Worm (Caenorhabditis elegans) whole organism, midembryonic: ENCODE measurements around the gene cdkr-3.

Experiments used
- T22C8.4 ChIP-seq: fragments of 200-800 bp; sonication (Bioruptor generic); IDR thresholded peaks from 2 replicates; pipeline ENCODE4 v1.3.6; 2022; ENCODE audit warnings: missing genetic modification characterization, missing compliant biosample characterization
- cog-1 ChIP-seq: sonication (generic microtip); optimal IDR thresholded peaks from 2 replicates; lab custom pipeline; 2016; ENCODE audit warnings: missing genetic modification characterization, missing compliant biosample characterization
- flt-1 ChIP-seq: fragments of 200-800 bp; sonication (Bioruptor generic); IDR thresholded peaks from 2 replicates; pipeline ENCODE4 v1.3.6; 2022; ENCODE audit warnings: missing genetic modification characterization, missing compliant biosample characterization
- klf-2 ChIP-seq: fragments of 200-800 bp; sonication (Bioruptor generic); conservative IDR thresholded peaks from 2 replicates; pipeline ENCODE4 v1.3.6; 2022; ENCODE audit warnings: missing genetic modification reagents, missing genetic modification characterization, missing compliant biosample characterization
- med-1 ChIP-seq: sonication (generic microtip); optimal IDR thresholded peaks from 2 replicates; lab custom pipeline; 2017; ENCODE audit warnings: missing genetic modification characterization, mild to moderate bottlenecking, missing compliant biosample characterization, antibody characterized with exemption, missing genetic modification reagents; ENCODE audit not compliant: insufficient read depth
- ref-1 ChIP-seq: fragments of 200-800 bp; sonication (Bioruptor generic); conservative IDR thresholded peaks from 2 replicates; pipeline ENCODE4 v1.3.6; 2022; ENCODE audit warnings: missing genetic modification reagents, missing genetic modification characterization, missing compliant biosample characterization
- tab-1 ChIP-seq: fragments of 200-800 bp; sonication (Bioruptor generic); IDR thresholded peaks from 2 replicates; pipeline ENCODE4 v1.3.6; 2022; ENCODE audit warnings: missing genetic modification characterization, missing compliant biosample characterization
- ztf-23 ChIP-seq: fragments of 200-800 bp; sonication (Bioruptor generic); IDR thresholded peaks from 2 replicates; pipeline ENCODE4 v1.3.6; 2022; ENCODE audit warnings: missing genetic modification reagents, missing genetic modification characterization, missing compliant biosample characterization
- ztf-29 ChIP-seq: fragments of 200-800 bp; sonication (Bioruptor generic); IDR thresholded peaks from 2 replicates; pipeline ENCODE4 v1.3.6; 2022; ENCODE audit warnings: missing genetic modification reagents, missing genetic modification characterization, missing compliant biosample characterization

The cdkr-3 gene

DNA sequence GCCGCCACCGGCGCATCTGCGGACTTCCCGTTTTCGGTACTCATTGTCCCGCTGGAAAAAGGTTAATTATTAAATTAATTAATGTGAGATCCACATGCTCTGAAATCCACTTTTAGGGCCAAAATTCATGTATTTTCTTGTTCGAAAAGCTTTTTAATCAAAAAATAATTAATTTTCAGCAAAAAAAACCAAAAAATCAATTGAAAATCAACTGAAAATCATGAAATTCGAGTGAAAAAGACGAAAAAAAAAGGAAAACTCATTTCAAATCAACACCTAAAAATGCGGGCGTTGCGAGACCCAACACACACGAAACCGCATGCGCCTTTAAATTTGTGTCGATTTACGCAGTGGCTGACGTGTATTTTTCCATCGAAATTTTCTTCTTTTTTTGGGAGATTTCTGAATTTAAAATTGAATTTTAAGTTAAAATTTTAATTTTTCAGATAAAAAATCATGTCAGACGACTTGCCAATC is at the start of gene cdkr-3, which contains the start of gene prmt-1:
TSS of gene cdkr-3 (plus strand) at position 447 of the 477 bp plus-strand sequence.
TSS of gene prmt-1 (minus strand) at position 51 of the 477 bp plus-strand sequence.
- TF ChIP-seq cog-1 (tag; lab: Kevin White, UChicago) = no peak
- TF ChIP-seq tab-1 (GFP tag; lab: Robert Waterston, UW) = no peak
- TF ChIP-seq ref-1 (GFP tag; lab: Robert Waterston, UW) = no peak
- TF ChIP-seq ztf-23 = no peak
- TF ChIP-seq T22C8.4 = no peak
- no peak for TF ChIP-seq flt-1 (GFP tag; lab: Robert Waterston, UW)

DNA sequence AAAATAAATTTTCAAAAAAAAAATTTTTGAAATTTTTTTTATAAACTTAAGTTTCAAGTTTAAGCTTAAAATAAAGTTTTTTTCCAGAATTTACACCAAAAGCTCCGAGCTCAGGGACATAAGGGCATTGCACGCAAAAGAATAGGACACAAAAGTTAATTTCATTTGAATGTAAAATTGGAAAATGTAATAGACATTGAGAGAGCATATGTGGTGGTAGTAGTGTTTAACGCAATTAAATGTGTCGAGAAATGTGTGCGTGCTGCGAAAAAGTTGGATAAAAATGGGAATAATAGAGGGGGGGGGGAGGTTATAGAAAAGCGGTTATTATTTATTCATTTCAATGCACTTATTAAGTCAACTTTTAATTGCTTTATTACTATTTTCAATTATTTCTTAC is 49.3 kb upstream of the cdkr-3 start:
- no peak for TF ChIP-seq cog-1 (tag; lab: Kevin White, UChicago)
- TF ChIP-seq ref-1 (GFP tag; lab: Robert Waterston, UW) = no peak
- TF ChIP-seq med-1 = no peak
- no peak for TF ChIP-seq ztf-23
- TF ChIP-seq flt-1 (GFP tag; lab: Robert Waterston, UW) = no peak
- TF ChIP-seq ztf-29 (GFP tag; lab: Robert Waterston, UW) = no peak
- no peak for TF ChIP-seq klf-2 (GFP tag; lab: Robert Waterston, UW)
- TF ChIP-seq T22C8.4 = no peak
- no peak for TF ChIP-seq tab-1 (GFP tag; lab: Robert Waterston, UW)

ce11 chrV:20223725-20224124 is 46.2 kb upstream of the cdkr-3 start:
- TF ChIP-seq klf-2 (GFP tag; lab: Robert Waterston, UW) (no peak), cog-1 (tag; lab: Kevin White, UChicago) (no peak)

ce11 chrV:20225312-20225711 is 44.6 kb upstream of the cdkr-3 start:
- no peak for TF ChIP-seq ztf-23
- no peak for TF ChIP-seq T22C8.4
- no peak for TF ChIP-seq klf-2 (GFP tag; lab: Robert Waterston, UW)
- no peak for TF ChIP-seq ref-1 (GFP tag; lab: Robert Waterston, UW)

ce11 chrV:20233743-20234142 is 36.2 kb upstream of the cdkr-3 start, which contains the start of gene Y113G7B.15:
Gene Y113G7B.15 (minus strand): TSS chrV:20233843.
- no peak for TF ChIP-seq tab-1 (GFP tag; lab: Robert Waterston, UW)
- no peak for TF ChIP-seq cog-1 (tag; lab: Kevin White, UChicago)
- TF ChIP-seq ref-1 (GFP tag; lab: Robert Waterston, UW) = no peak
- TF ChIP-seq ztf-29 (GFP tag; lab: Robert Waterston, UW) = no peak
- TF ChIP-seq flt-1 (GFP tag; lab: Robert Waterston, UW) = no peak
- no peak for TF ChIP-seq T22C8.4
- no peak for TF ChIP-seq klf-2 (GFP tag; lab: Robert Waterston, UW)
- no peak for TF ChIP-seq ztf-23
- no peak for TF ChIP-seq med-1

DNA sequence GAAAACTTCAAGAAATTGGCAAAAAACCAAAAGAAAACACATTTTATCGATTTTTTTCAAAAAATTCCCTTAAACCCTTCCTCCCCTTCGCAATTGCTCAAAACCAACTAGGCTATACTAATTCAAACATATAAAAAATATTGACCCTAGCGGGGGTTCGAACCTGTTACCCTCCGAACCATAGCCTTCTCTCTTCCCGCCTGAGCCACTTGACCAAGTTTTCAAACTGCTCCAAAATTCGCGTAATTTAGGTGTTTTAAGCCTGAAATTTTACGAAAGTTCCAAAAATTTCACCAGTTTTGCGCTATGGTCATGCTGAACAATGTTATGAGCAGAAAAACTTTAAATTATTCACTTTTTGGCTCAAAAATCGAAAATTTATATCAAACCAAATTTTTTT is 35.5 kb upstream of the cdkr-3 start:
- no peak for TF ChIP-seq tab-1 (GFP tag; lab: Robert Waterston, UW)
- TF ChIP-seq flt-1 (GFP tag; lab: Robert Waterston, UW) = 0 out of 2 replicates have a peak, but pooled peaks have one; percentile 4
- no peak for TF ChIP-seq med-1

DNA sequence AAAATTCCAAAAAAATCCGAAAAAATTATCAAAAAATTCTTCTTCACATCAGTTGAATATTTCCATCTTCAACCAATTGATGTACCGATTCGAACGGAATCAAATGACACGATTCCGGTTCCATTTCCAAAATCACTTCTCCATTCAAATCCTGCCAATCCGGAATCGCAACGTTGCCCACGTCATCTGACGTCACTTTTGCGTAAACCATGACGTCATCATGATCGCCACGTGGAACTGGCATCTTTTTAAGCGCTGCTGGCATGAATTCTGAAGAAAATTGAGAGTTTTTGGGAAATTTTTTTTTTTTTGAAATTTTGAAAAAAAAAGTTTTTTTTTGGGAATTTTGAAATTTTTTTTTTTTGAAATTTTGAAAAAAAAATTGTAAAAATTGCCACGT is 34.7 kb upstream of the cdkr-3 start:
- no peak for TF ChIP-seq cog-1 (tag; lab: Kevin White, UChicago)
- no peak for TF ChIP-seq tab-1 (GFP tag; lab: Robert Waterston, UW)
- no peak for TF ChIP-seq T22C8.4
- TF ChIP-seq klf-2 (GFP tag; lab: Robert Waterston, UW) = no peak
- TF ChIP-seq ztf-23 = no peak
- TF ChIP-seq med-1 = no peak
- no peak for TF ChIP-seq ref-1 (GFP tag; lab: Robert Waterston, UW)
- no peak for TF ChIP-seq flt-1 (GFP tag; lab: Robert Waterston, UW)
- TF ChIP-seq ztf-29 (GFP tag; lab: Robert Waterston, UW) = no peak

DNA sequence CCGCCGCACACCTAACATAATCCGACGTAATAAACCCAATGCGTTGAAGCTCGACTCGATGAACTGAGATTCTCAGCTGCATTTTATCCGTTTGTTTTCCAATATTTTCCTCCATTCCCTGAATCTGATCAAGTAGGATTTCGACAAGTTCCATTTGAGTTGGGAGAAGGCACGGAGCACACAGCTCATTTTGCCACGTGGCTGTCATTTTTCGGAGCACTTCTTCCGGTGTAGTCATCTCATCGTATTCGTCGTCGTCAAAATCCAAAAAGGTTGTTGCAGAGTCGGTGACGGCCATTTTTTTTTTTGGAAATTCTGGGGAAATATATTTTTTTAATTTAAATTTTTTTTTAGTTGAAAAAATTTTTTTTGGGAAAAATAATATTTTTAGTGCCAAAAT is 32.5 kb upstream of the cdkr-3 start, which contains the start of gene sld-5:
TSS of gene sld-5 (minus strand) at position 317 of the 400 bp plus-strand sequence.
- no peak for TF ChIP-seq ref-1 (GFP tag; lab: Robert Waterston, UW)
- TF ChIP-seq ztf-23 = no peak
- no peak for TF ChIP-seq med-1
- no peak for TF ChIP-seq tab-1 (GFP tag; lab: Robert Waterston, UW)
- no peak for TF ChIP-seq T22C8.4
- TF ChIP-seq cog-1 (tag; lab: Kevin White, UChicago) = no peak
- no peak for TF ChIP-seq klf-2 (GFP tag; lab: Robert Waterston, UW)
- TF ChIP-seq flt-1 (GFP tag; lab: Robert Waterston, UW) = no peak
- no peak for TF ChIP-seq ztf-29 (GFP tag; lab: Robert Waterston, UW)

ce11 chrV:20241243-20241862 is 28.6 kb upstream of the cdkr-3 start:
- TF ChIP-seq flt-1 (GFP tag; lab: Robert Waterston, UW) (0 out of 2 replicates have a peak, but pooled peaks have one; percentile 41), T22C8.4 (no peak), klf-2 (GFP tag; lab: Robert Waterston, UW) (no peak)

ce11 chrV:20249438-20250120 is 20.3 kb upstream of the cdkr-3 start, which contains the start of gene swsn-1:
Gene swsn-1 (minus strand): TSS chrV:20249488.
- TF ChIP-seq T22C8.4 = peak; percentile 80
- no peak for TF ChIP-seq med-1
- TF ChIP-seq ref-1 (GFP tag; lab: Robert Waterston, UW) = no peak
- peak; percentile 16; the same call in 1 of the 2 replicates for TF ChIP-seq flt-1 (GFP tag; lab: Robert Waterston, UW)
- TF ChIP-seq klf-2 (GFP tag; lab: Robert Waterston, UW) = no peak; the same call in 1 of the 2 replicates
- TF ChIP-seq ztf-23 = no peak
- no peak for TF ChIP-seq tab-1 (GFP tag; lab: Robert Waterston, UW)
